Worm (Caenorhabditis elegans) whole organism, early embryonic: ENCODE results near the gene T09F5.10.

Experiments
- ama-1 ChIP-seq: fragments of 150-350 bp; optimal IDR thresholded peaks from 2 replicates; lab custom pipeline; 2014
- ceh-13 ChIP-seq: fragments of 200-800 bp; sonication (Bioruptor generic); optimal IDR thresholded peaks from 2 replicates; lab custom pipeline; 2018; ENCODE audit warnings: mild to moderate bottlenecking, missing genetic modification characterization, missing compliant biosample characterization
- ets-7 ChIP-seq: sonication (generic microtip); optimal IDR thresholded peaks from 2 replicates; lab custom pipeline; 2016; ENCODE audit warnings: missing genotype, missing genetic modification characterization, missing compliant biosample characterization
- pes-1 ChIP-seq: fragments of 200-800 bp; sonication (Bioruptor generic); IDR thresholded peaks from 2 replicates; pipeline ENCODE4 v1.3.6; 2022; ENCODE audit warnings: missing genetic modification reagents, missing genetic modification characterization, missing compliant biosample characterization
- scrt-1 ChIP-seq: fragments of 200-800 bp; sonication (Bioruptor generic); IDR thresholded peaks from 2 replicates; pipeline ENCODE4 v1.3.6; 2022; ENCODE audit warnings: missing genetic modification characterization, missing compliant biosample characterization
- sea-1 ChIP-seq: fragments of 200-800 bp; sonication (Bioruptor generic); conservative IDR thresholded peaks from 2 replicates; pipeline ENCODE4 v1.3.6; 2022; ENCODE audit warnings: missing genetic modification characterization, missing compliant biosample characterization
- tbx-11 ChIP-seq: fragments of 200-800 bp; sonication (Bioruptor generic); IDR thresholded peaks from 2 replicates; pipeline ENCODE4 v1.3.6; 2022; ENCODE audit warnings: missing genetic modification characterization, missing compliant biosample characterization
- tbx-37 ChIP-seq: fragments of 200-800 bp; sonication (Bioruptor generic); conservative IDR thresholded peaks from 2 replicates; pipeline ENCODE4 v1.3.6; 2022; ENCODE audit warnings: missing genetic modification reagents, missing genetic modification characterization, missing compliant biosample characterization

ce11 chrV:15187083-15188057 is 7.5 kb downstream of the T09F5.10 start, which contains the start of the genes cyn-7 and bath-36:
- no peak for TF ChIP-seq tbx-37
- no peak for TF ChIP-seq ceh-13 (GFP tag; lab: Kevin White, UChicago)
- TF ChIP-seq sea-1 (GFP tag; lab: Robert Waterston, UW): no peak
- TF ChIP-seq ets-7 (tag; lab: Kevin White, UChicago): no peak
- TF ChIP-seq pes-1 (GFP tag; lab: Robert Waterston, UW): no peak
- TF ChIP-seq tbx-11: no peak
- no peak for TF ChIP-seq ama-1
- TF ChIP-seq scrt-1 (GFP tag; lab: Robert Waterston, UW): no peak
